Fruit fly (Drosophila melanogaster): ENCODE results near the gene sit.

- TF ChIP-seq kay (GFP tag; ENCODE audit: borderline replicate concordance): no peak
- no peak for TF ChIP-seq ovo (GFP tag; optimal IDR thresholded peaks at IDR 0.05)
- TF ChIP-seq Hr96 (GFP tag; optimal IDR thresholded peaks at IDR 0.05): no peak
- no peak for TF ChIP-seq toe (GFP tag; optimal IDR thresholded peaks at IDR 0.05)
These were observed 13.8 kb upstream of the sit start for dm6 chr3R:22576096-22576697.

Data from whole organism, adult.